1 worm cellular context compared by ENCODE assay signal in the genomic region with DNA sequence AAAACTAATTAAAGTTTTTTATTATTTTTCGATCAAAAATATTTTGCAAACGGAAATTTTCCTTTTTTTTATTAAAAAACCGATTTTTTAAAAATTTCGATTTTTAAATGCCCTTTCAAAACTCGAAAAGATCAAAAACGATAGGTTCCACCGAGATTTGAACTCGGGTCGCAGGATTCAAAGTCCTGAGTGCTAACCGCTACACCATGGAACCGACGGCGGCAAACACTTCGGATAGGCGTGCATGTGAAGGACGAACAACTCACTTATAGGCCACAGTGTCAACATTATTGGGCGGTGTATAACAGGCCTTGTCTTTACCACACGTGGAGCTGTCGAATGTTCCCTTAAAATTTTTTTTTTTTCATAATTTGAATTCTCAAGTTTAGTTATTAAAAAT.
A peak's percentile ranks its signal among the peaks of the same experiment; 100 is the strongest.
TF ChIP-seq lines count a peak whose summit lies in the region.

No protein-coding gene starts in this region.

TF ChIP-seq in whole organism, L4 larva, 104 proteins besides CTCF, POLR2A, EP300 and RAD21 (continued from another document):
- TF ChIP-seq ama-1 (optimal IDR thresholded peaks at IDR 0.05; lab: Kevin White, UChicago) (no peak), lin-38 (GFP tag; IDR thresholded peaks at IDR 0.05; lab: Robert Waterston, UW) (peak; percentile 49; the same call in 1 of the 2 replicates), lsy-2 (tag; optimal IDR thresholded peaks at IDR 0.05; lab: Kevin White, UChicago) (peak in 1 of 2 experiments; percentile 16), ctbp-1 (GFP tag; IDR thresholded peaks at IDR 0.05; lab: Robert Waterston, UW) (0 out of 2 replicates have a peak, but pooled peaks have one; percentile 24), hmg-1.1 (GFP tag; IDR thresholded peaks at IDR 0.05; lab: Robert Waterston, UW) (peak; percentile 51; the same call in 1 of the 2 replicates), ZK337.2 (GFP tag; IDR thresholded peaks at IDR 0.05; lab: Robert Waterston, UW) (peak; percentile 6; the same call in 1 of the 2 replicates)
